Worm (Caenorhabditis elegans) whole organism, L2 larva: ENCODE data around the gene arv-1.

ENCODE experiments used
- F13H6.1 ChIP-seq: sonication (generic microtip); optimal IDR thresholded peaks from 2 replicates; lab custom pipeline; 2016; ENCODE audit warnings: missing genetic modification characterization, missing compliant biosample characterization
- alr-1 ChIP-seq: fragments of 150-350 bp; optimal IDR thresholded peaks from 2 replicates; lab custom pipeline; 2014; ENCODE audit warnings: missing biosample characterization, missing genetic modification characterization
- aly-2 ChIP-seq: fragments of 150-350 bp; optimal IDR thresholded peaks from 2 replicates; lab custom pipeline; 2014; ENCODE audit warnings: missing biosample characterization, missing genetic modification characterization
- egl-27 ChIP-seq: sonication (generic microtip); optimal IDR thresholded peaks from 3 replicates; lab custom pipeline; 2017; ENCODE audit warnings: missing biosample characterization, missing genetic modification reagents, missing genetic modification characterization
- elt-1 ChIP-seq: fragments of 150-350 bp; optimal IDR thresholded peaks from 2 replicates; lab custom pipeline; 2014; ENCODE audit warnings: missing biosample characterization, missing genetic modification characterization
- fos-1 ChIP-seq: fragments of 150-350 bp; optimal IDR thresholded peaks from 2 replicates; lab custom pipeline; 2014; ENCODE audit warnings: missing biosample characterization, missing genetic modification characterization
- mab-5 ChIP-seq: fragments of 150-350 bp; optimal IDR thresholded peaks from 2 replicates; lab custom pipeline; 2014; ENCODE audit warnings: missing biosample characterization, missing genetic modification characterization
- mdl-1 ChIP-seq, 2 experiments: fragments of 150-350 bp in 1 of 2; sonication (generic microtip) in 1 of 2; optimal IDR thresholded peaks; 2 replicates each; lab custom pipeline; 2017; ENCODE audit warnings: missing biosample characterization in 2 of 2, missing genetic modification characterization in 2 of 2
- nhr-25 ChIP-seq: fragments of 150-350 bp; sonication (generic microtip); optimal IDR thresholded peaks from 3 replicates; lab custom pipeline; 2014; ENCODE audit warnings: missing biosample characterization, missing genetic modification characterization
- peb-1 ChIP-seq: fragments of 150-350 bp; optimal IDR thresholded peaks from 2 replicates; lab custom pipeline; 2014; ENCODE audit warnings: missing biosample characterization, missing genetic modification characterization
- snpc-4 ChIP-seq: fragments of 150-350 bp; optimal IDR thresholded peaks from 2 replicates; lab custom pipeline; 2014; ENCODE audit warnings: missing biosample characterization, missing genetic modification characterization
- unc-55 ChIP-seq: fragments of 150-350 bp; sonication (generic microtip); optimal IDR thresholded peaks from 3 replicates; lab custom pipeline; 2014; ENCODE audit warnings: missing biosample characterization, missing genetic modification reagents, missing genetic modification characterization
- unc-62 ChIP-seq: fragments of 150-350 bp; optimal IDR thresholded peaks from 2 replicates; lab custom pipeline; 2014; ENCODE audit warnings: missing biosample characterization, missing genetic modification reagents, missing genetic modification characterization
- ztf-11 ChIP-seq: sonication (generic microtip); optimal IDR thresholded peaks from 2 replicates; lab custom pipeline; 2017; ENCODE audit warnings: missing biosample characterization, missing genetic modification characterization

ce11 chrII:10194605-10195004, 6.0 kb downstream of the arv-1 start, which contains the start of gene srb-6:
- TF ChIP-seq mdl-1 (tag; optimal IDR thresholded peaks at IDR 0.05; lab: Kevin White, UChicago) (no peak), aly-2 (tag; lab: Kevin White, UChicago) (no peak), fos-1 (tag; lab: Kevin White, UChicago) (no peak), unc-55 (GFP tag; lab: Kevin White, UChicago) (no peak), elt-1 (tag; lab: Kevin White, UChicago) (no peak), unc-62 (GFP tag; lab: Kevin White, UChicago) (no peak), egl-27 (tag; lab: Kevin White, UChicago) (no peak), alr-1 (tag; lab: Kevin White, UChicago) (no peak), peb-1 (no peak), F13H6.1 (tag; lab: Kevin White, UChicago) (no peak), mab-5 (tag; lab: Kevin White, UChicago) (no peak), snpc-4 (tag; lab: Kevin White, UChicago) (no peak), nhr-25 (tag; lab: Kevin White, UChicago) (no peak), ztf-11 (no peak)
